Worm (Caenorhabditis elegans) whole organism, young adult: ENCODE results near the gene sas-7.

Experiments used
- D2030.7 ChIP-seq: fragments of 200-800 bp; sonication (Bioruptor generic); IDR thresholded peaks from 2 replicates; pipeline ENCODE4 v1.3.6; 2022; ENCODE audit warnings: missing genetic modification reagents, missing genetic modification characterization, missing compliant biosample characterization
- F10E7.11 ChIP-seq: sonication (generic microtip); optimal IDR thresholded peaks from 2 replicates; lab custom pipeline; 2017; ENCODE audit warnings: mild to moderate bottlenecking, missing genetic modification characterization, moderate library complexity, missing compliant biosample characterization
- F22D6.2 ChIP-seq: sonication (generic microtip); optimal IDR thresholded peaks from 2 replicates; lab custom pipeline; 2016; ENCODE audit warnings: mild to moderate bottlenecking, missing genetic modification characterization, missing compliant biosample characterization
- F39B2.1 ChIP-seq: fragments of 200-800 bp; sonication (Bioruptor generic); IDR thresholded peaks from 2 replicates; pipeline ENCODE4 v1.3.6; 2022; ENCODE audit warnings: missing genetic modification reagents, missing genetic modification characterization, missing compliant biosample characterization
- F52B5.7 ChIP-seq: sonication (generic microtip); optimal IDR thresholded peaks from 2 replicates; lab custom pipeline; 2016; ENCODE audit warnings: mild to moderate bottlenecking, missing genetic modification characterization, missing compliant biosample characterization
- F55B11.4 ChIP-seq: sonication (generic microtip); optimal IDR thresholded peaks from 2 replicates; lab custom pipeline; 2016; ENCODE audit warnings: missing compliant biosample characterization, missing genetic modification characterization, borderline replicate concordance; ENCODE audit not compliant: insufficient read depth
- K11D2.4 ChIP-seq: fragments of 200-800 bp; sonication (Bioruptor generic); IDR thresholded peaks from 2 replicates; pipeline ENCODE4 v1.3.6; 2022; ENCODE audit warnings: missing genetic modification reagents, missing genetic modification characterization, missing compliant biosample characterization
- T07F8.4 ChIP-seq: sonication (generic microtip); optimal IDR thresholded peaks from 2 replicates; lab custom pipeline; 2016; ENCODE audit warnings: mild to moderate bottlenecking, missing genetic modification characterization, moderate library complexity, missing compliant biosample characterization
- Y56A3A.18 ChIP-seq: fragments of 200-800 bp; sonication (Bioruptor generic); IDR thresholded peaks from 2 replicates; pipeline ENCODE4 v1.3.6; 2022; ENCODE audit warnings: missing genetic modification reagents, missing genetic modification characterization, missing compliant biosample characterization
- ama-1 ChIP-seq, 3 experiments: fragments of 150-350 bp in 1 of 3; sonication (generic microtip) in 2 of 3; optimal IDR thresholded peaks; 2 replicates each; lab custom pipeline; 2014 to 2018; ENCODE audit warnings: missing biosample characterization in 2 of 3, missing genetic modification characterization in 2 of 3, missing genetic modification reagents in 2 of 3
- aptf-3 ChIP-seq: fragments of 200-800 bp; sonication (Bioruptor generic); IDR thresholded peaks from 2 replicates; pipeline ENCODE4 v1.3.6; 2022; ENCODE audit warnings: missing genetic modification characterization, missing compliant biosample characterization
- ceh-100 ChIP-seq: fragments of 200-800 bp; sonication (Bioruptor generic); IDR thresholded peaks from 2 replicates; pipeline ENCODE4 v1.3.6; 2022; ENCODE audit warnings: missing genetic modification reagents, missing genetic modification characterization, missing compliant biosample characterization
- ceh-27 ChIP-seq: fragments of 200-800 bp; sonication (Bioruptor generic); optimal IDR thresholded peaks from 2 replicates; lab custom pipeline; 2018; ENCODE audit warnings: mild to moderate bottlenecking, missing genetic modification characterization, moderate library complexity, missing compliant biosample characterization
- ceh-58 ChIP-seq: fragments of 200-800 bp; sonication (Bioruptor generic); IDR thresholded peaks from 2 replicates; pipeline ENCODE4 v1.3.6; 2022; ENCODE audit warnings: missing genetic modification characterization, missing compliant biosample characterization
- ceh-79 ChIP-seq: sonication (generic microtip); optimal IDR thresholded peaks from 2 replicates; lab custom pipeline; 2017; ENCODE audit warnings: mild to moderate bottlenecking, missing genetic modification characterization, missing compliant biosample characterization
- ceh-91 ChIP-seq: fragments of 200-800 bp; sonication (Bioruptor generic); IDR thresholded peaks from 2 replicates; pipeline ENCODE4 v1.3.6; 2022; ENCODE audit warnings: missing genetic modification reagents, missing genetic modification characterization, missing compliant biosample characterization
- ets-4 ChIP-seq: fragments of 200-800 bp; sonication (Bioruptor generic); optimal IDR thresholded peaks from 2 replicates; lab custom pipeline; 2018; ENCODE audit warnings: mild to moderate bottlenecking, missing genetic modification characterization, missing compliant biosample characterization
- hmg-1.2 ChIP-seq: fragments of 200-800 bp; sonication (Bioruptor generic); IDR thresholded peaks from 2 replicates; pipeline ENCODE4 v1.3.6; 2022; ENCODE audit warnings: missing genetic modification reagents, missing genetic modification characterization, missing compliant biosample characterization
- hmg-20 ChIP-seq: fragments of 200-800 bp; sonication (Bioruptor generic); IDR thresholded peaks from 2 replicates; pipeline ENCODE4 v1.3.6; 2022; ENCODE audit warnings: missing genetic modification reagents, missing genetic modification characterization, missing compliant biosample characterization
- let-607 ChIP-seq, 2 experiments: fragments of 200-800 bp in 1 of 2; sonication (Bioruptor generic) in 1 of 2; sonication (generic microtip) in 1 of 2; optimal IDR thresholded peaks; 2 replicates each; lab custom pipeline; 2016 to 2018; ENCODE audit warnings: mild to moderate bottlenecking in 2 of 2, missing compliant biosample characterization in 2 of 2, missing genetic modification characterization in 2 of 2, moderate library complexity in 2 of 2, missing genotype in 1 of 2
- lin-26 ChIP-seq: fragments of 200-800 bp; sonication (Bioruptor generic); IDR thresholded peaks from 2 replicates; pipeline ENCODE4 v1.3.6; 2022; ENCODE audit warnings: missing genetic modification reagents, missing genetic modification characterization, missing compliant biosample characterization
- lin-35 ChIP-seq, 3 experiments: fragments of 150-350 bp in 2 of 3; sonication (generic microtip) in 1 of 3; optimal IDR thresholded peaks; 2 replicates each; lab custom pipeline; 2014 to 2018; ENCODE audit warnings: missing biosample characterization in 3 of 3, missing genetic modification characterization in 3 of 3, missing genetic modification reagents in 3 of 3
- madf-8 ChIP-seq: fragments of 200-800 bp; sonication (Bioruptor generic); conservative IDR thresholded peaks from 2 replicates; pipeline ENCODE4 v1.3.6; 2022; ENCODE audit warnings: missing genetic modification reagents, missing genetic modification characterization, missing compliant biosample characterization
- mel-28 ChIP-seq: sonication (generic microtip); optimal IDR thresholded peaks from 2 replicates; lab custom pipeline; 2016; ENCODE audit warnings: borderline replicate concordance, mild to moderate bottlenecking, missing genetic modification characterization, missing compliant biosample characterization
- mes-4 ChIP-seq: sonication (generic microtip); optimal IDR thresholded peaks from 2 replicates; lab custom pipeline; 2016; ENCODE audit warnings: missing genotype, missing genetic modification characterization, missing compliant biosample characterization
- mxl-1 ChIP-seq: sonication (generic microtip); optimal IDR thresholded peaks from 2 replicates; lab custom pipeline; 2016; ENCODE audit warnings: missing genetic modification characterization, missing compliant biosample characterization
- nfya-1 ChIP-seq: sonication (generic microtip); optimal IDR thresholded peaks from 2 replicates; lab custom pipeline; 2017; ENCODE audit warnings: antibody characterized with exemption, missing compliant biosample characterization, missing genetic modification characterization, borderline replicate concordance; ENCODE audit not compliant: insufficient read depth
- nhr-120 ChIP-seq: fragments of 200-800 bp; sonication (Bioruptor generic); IDR thresholded peaks from 2 replicates; pipeline ENCODE4 v1.3.6; 2022; ENCODE audit warnings: missing genetic modification characterization, missing compliant biosample characterization
- nhr-80 ChIP-seq: sonication (generic microtip); optimal IDR thresholded peaks from 2 replicates; lab custom pipeline; 2016; ENCODE audit warnings: missing genetic modification characterization, missing compliant biosample characterization
- nhr-90 ChIP-seq: sonication (generic microtip); optimal IDR thresholded peaks from 2 replicates; lab custom pipeline; 2016; ENCODE audit warnings: missing genotype, mild to moderate bottlenecking, missing genetic modification characterization, missing compliant biosample characterization
- repo-1 ChIP-seq: sonication (generic microtip); optimal IDR thresholded peaks from 2 replicates; lab custom pipeline; 2017; ENCODE audit warnings: mild to moderate bottlenecking, missing genetic modification characterization, missing compliant biosample characterization
- rpc-1 ChIP-seq, 2 experiments: fragments of 150-350 bp in 1 of 2; sonication (generic microtip) in 1 of 2; optimal IDR thresholded peaks; 2 replicates each; lab custom pipeline; 2014 to 2018; ENCODE audit warnings: missing biosample characterization in 1 of 2, missing genetic modification characterization in 1 of 2, missing genetic modification reagents in 1 of 2, missing genotype in 1 of 2
- sdz-38 ChIP-seq: sonication (generic microtip); optimal IDR thresholded peaks from 2 replicates; lab custom pipeline; 2016; ENCODE audit warnings: missing genotype, missing genetic modification characterization, missing compliant biosample characterization
- sptf-2 ChIP-seq: fragments of 200-800 bp; sonication (Bioruptor generic); optimal IDR thresholded peaks from 2 replicates; lab custom pipeline; 2018; ENCODE audit warnings: mild to moderate bottlenecking, missing genetic modification characterization, missing compliant biosample characterization
- tbp1 ChIP-seq: fragments of 200-800 bp; sonication (Bioruptor generic); optimal IDR thresholded peaks from 2 replicates; lab custom pipeline; 2018; ENCODE audit warnings: mild to moderate bottlenecking, missing genetic modification characterization, missing compliant biosample characterization
- tbx-9 ChIP-seq: sonication (generic microtip); optimal IDR thresholded peaks from 2 replicates; lab custom pipeline; 2016; ENCODE audit warnings: borderline replicate concordance, missing genetic modification characterization, inconsistent platforms, missing compliant biosample characterization
- tlf-1 ChIP-seq: fragments of 200-800 bp; sonication (Bioruptor generic); optimal IDR thresholded peaks from 2 replicates; lab custom pipeline; 2018; ENCODE audit warnings: mild to moderate bottlenecking, missing genetic modification characterization, missing compliant biosample characterization
- unc-130 ChIP-seq: sonication (generic microtip); optimal IDR thresholded peaks from 2 replicates; lab custom pipeline; 2016; ENCODE audit warnings: missing genetic modification reagents, missing genetic modification characterization, missing compliant biosample characterization
- unc-62 ChIP-seq: fragments of 150-350 bp; optimal IDR thresholded peaks from 2 replicates; lab custom pipeline; 2014; ENCODE audit warnings: missing biosample characterization, missing genetic modification reagents, missing genetic modification characterization
- xnd-1 ChIP-seq: sonication (generic microtip); optimal IDR thresholded peaks from 2 replicates; lab custom pipeline; 2016; ENCODE audit warnings: missing genotype, missing genetic modification reagents, missing genetic modification characterization, missing compliant biosample characterization
- ztf-18 ChIP-seq: sonication (generic microtip); optimal IDR thresholded peaks from 2 replicates; lab custom pipeline; 2016; ENCODE audit warnings: missing genotype, mild to moderate bottlenecking, missing genetic modification characterization, missing compliant biosample characterization
- ztf-22 ChIP-seq: fragments of 200-800 bp; sonication (Bioruptor generic); optimal IDR thresholded peaks from 2 replicates; lab custom pipeline; 2018; ENCODE audit warnings: mild to moderate bottlenecking, missing genetic modification characterization, moderate library complexity, missing compliant biosample characterization
- ztf-26 ChIP-seq: sonication (generic microtip); optimal IDR thresholded peaks from 2 replicates; lab custom pipeline; 2017; ENCODE audit warnings: missing genetic modification characterization, missing compliant biosample characterization
- ztf-28 ChIP-seq: fragments of 200-800 bp; sonication (Bioruptor generic); IDR thresholded peaks from 2 replicates; pipeline ENCODE4 v1.3.6; 2022; ENCODE audit warnings: missing genetic modification reagents, missing genetic modification characterization, missing compliant biosample characterization
- ztf-3 ChIP-seq: fragments of 200-800 bp; sonication (Bioruptor generic); optimal IDR thresholded peaks from 2 replicates; lab custom pipeline; 2018; ENCODE audit warnings: mild to moderate bottlenecking, missing genetic modification characterization, missing compliant biosample characterization
- ztf-6 ChIP-seq: fragments of 200-800 bp; sonication (Bioruptor generic); IDR thresholded peaks from 2 replicates; pipeline ENCODE4 v1.3.6; 2022; ENCODE audit warnings: missing genetic modification reagents, missing genetic modification characterization, missing compliant biosample characterization

Gene sas-7

ce11 chrIII:10314234-10314633, 6.6 kb upstream of the sas-7 start:
- TF ChIP-seq ama-1 (optimal IDR thresholded peaks at IDR 0.05; lab: Kevin White, UChicago), result no peak
- TF ChIP-seq ama-1 (GFP tag; optimal IDR thresholded peaks at IDR 0.05; lab: Kevin White, UChicago), result no peak
- no peak for TF ChIP-seq F55B11.4 (tag; lab: Kevin White, UChicago)
- TF ChIP-seq repo-1 (tag; lab: Kevin White, UChicago), result no peak
- TF ChIP-seq nhr-120 (GFP tag; lab: Robert Waterston, UW), result no peak
- TF ChIP-seq K11D2.4, result no peak
- TF ChIP-seq tbx-9 (tag; lab: Kevin White, UChicago), result no peak
- TF ChIP-seq madf-8 (GFP tag; lab: Robert Waterston, UW), result no peak
- peak; percentile 0 for TF ChIP-seq ztf-18 (tag; lab: Kevin White, UChicago)
- TF ChIP-seq ztf-28, result no peak
- no peak for TF ChIP-seq ceh-58
- no peak for TF ChIP-seq tlf-1
- TF ChIP-seq nhr-80, result peak; percentile 24
- TF ChIP-seq D2030.7 (GFP tag; lab: Robert Waterston, UW), result no peak
- TF ChIP-seq sdz-38, result no peak
- TF ChIP-seq T07F8.4 (tag; lab: Kevin White, UChicago), result no peak
- no peak for TF ChIP-seq ztf-22 (GFP tag; lab: Kevin White, UChicago)
- no peak for TF ChIP-seq hmg-20

- TF ChIP-seq unc-62 (no peak), ceh-79 (tag; lab: Kevin White, UChicago) (no peak), lin-26 (GFP tag; lab: Robert Waterston, UW) (no peak), unc-130 (GFP tag; lab: Kevin White, UChicago) (no peak), tbp1 (GFP tag; lab: Kevin White, UChicago) (no peak), mxl-1 (tag; lab: Kevin White, UChicago) (no peak), ceh-27 (GFP tag; lab: Kevin White, UChicago) (no peak), ztf-3 (no peak), aptf-3 (no peak), ama-1 (optimal IDR thresholded peaks at IDR 0.05; lab: Kevin White, UChicago) (no peak), ama-1 (GFP tag; optimal IDR thresholded peaks at IDR 0.05; lab: Kevin White, UChicago) (no peak), ceh-91 (GFP tag; lab: Robert Waterston, UW) (no peak), rpc-1 (optimal IDR thresholded peaks at IDR 0.05; lab: Kevin White, UChicago) (no peak), rpc-1 (tag; optimal IDR thresholded peaks at IDR 0.05; lab: Kevin White, UChicago) (no peak), nhr-80 (no peak), ceh-100 (GFP tag; lab: Robert Waterston, UW) (no peak), mes-4 (tag; lab: Kevin White, UChicago) (no peak)
These were observed 2.7 kb upstream of the sas-7 start, which contains the start of the genes unc-50 and ostf-4 for ce11 chrIII:10318062-10318609. TSS of gene unc-50 (minus strand) at chrIII:10318162. TSS of gene ostf-4 (minus strand) at chrIII:10318559.

- TF ChIP-seq lin-35 (GFP tag; optimal IDR thresholded peaks at IDR 0.05; lab: Kevin White, UChicago), result peak in 1 of 3 experiments; percentile 26
- peak; percentile 95 for TF ChIP-seq hmg-1.2 (GFP tag; lab: Robert Waterston, UW)
- TF ChIP-seq F52B5.7 (tag; lab: Kevin White, UChicago), result no peak
- no peak for TF ChIP-seq nhr-90 (tag; lab: Kevin White, UChicago)
- TF ChIP-seq nfya-1 (tag; lab: Kevin White, UChicago), result no peak
- no peak for TF ChIP-seq F22D6.2
- no peak for TF ChIP-seq F39B2.1 (GFP tag; lab: Robert Waterston, UW)
- TF ChIP-seq F10E7.11, result no peak
- TF ChIP-seq ets-4 (GFP tag; lab: Kevin White, UChicago), result no peak
- TF ChIP-seq Y56A3A.18, result no peak
- no peak for TF ChIP-seq ztf-26 (tag; lab: Kevin White, UChicago)
- peak; percentile 31; the same call in 1 of the 2 replicates for TF ChIP-seq D2030.7 (GFP tag; lab: Robert Waterston, UW)
- TF ChIP-seq xnd-1 (tag; lab: Kevin White, UChicago), result no peak
- no peak for TF ChIP-seq F55B11.4 (tag; lab: Kevin White, UChicago)
- TF ChIP-seq mel-28 (tag; lab: Kevin White, UChicago), result no peak
- no peak for TF ChIP-seq mes-4 (tag; lab: Kevin White, UChicago)
- peak; percentile 12 to 48 for TF ChIP-seq let-607 (tag; optimal IDR thresholded peaks at IDR 0.05; lab: Kevin White, UChicago)
- no peak for TF ChIP-seq sptf-2
- TF ChIP-seq ztf-6 (GFP tag; lab: Robert Waterston, UW), result no peak
These were observed 2.1 kb upstream of the sas-7 start, which contains the start of gene unc-69 for ce11 chrIII:10318755-10319154. TSS of gene unc-69 (plus strand) at chrIII:10318939.
